Fruit fly (Drosophila melanogaster) S2 (cell line): ENCODE data around the gene CG3604.

Experiments used
- CG8478 ChIP-seq: fragments of >200 bp; optimal IDR thresholded peaks from 2 replicates; lab custom pipeline; 2018
- CTCF ChIP-seq, 2 experiments: fragments of >200 bp; optimal IDR thresholded peaks; 2 replicates each; lab custom pipeline; 2018

DNA sequence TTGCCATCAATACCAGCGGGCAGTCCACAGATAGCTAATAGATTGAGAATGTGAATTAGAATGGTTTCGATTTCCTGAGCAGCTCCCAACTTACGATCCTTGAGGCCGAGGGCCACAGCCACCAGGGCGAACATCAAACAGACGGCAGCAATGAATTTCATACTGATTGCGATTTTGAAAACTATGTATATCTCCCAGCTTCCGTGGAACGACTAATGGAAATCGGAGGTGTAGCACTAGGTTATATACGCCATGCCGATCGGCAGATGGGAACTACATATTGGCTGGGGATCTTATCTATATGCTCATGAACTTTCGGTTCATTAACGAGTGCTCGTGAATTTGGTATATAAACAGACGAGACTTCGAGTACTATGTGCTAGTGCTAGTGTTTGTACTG, 1.2 kb downstream of the CG3604 start, which contains the start of gene IM33:
- TF ChIP-seq CG8478 (lab: Kevin White, UChicago) (no peak), CTCF (optimal IDR thresholded peaks at IDR 0.05; lab: Kevin White, UChicago) (no peak)
